Worm (Caenorhabditis elegans): Measurements from ENCODE around the gene apc-17.

Gene apc-17

ce11 chrII:11097154-11097887, 10.6 kb upstream of the apc-17 start, which contains the start of the genes rpl-36.A and nuo-1 (continued):
- TF ChIP-seq F23B12.7 (tag; optimal IDR thresholded peaks at IDR 0.05; ENCODE audit: insufficient read depth) = peak; percentile 91
- no peak for TF ChIP-seq madf-10 (tag; optimal IDR thresholded peaks at IDR 0.05)
- TF ChIP-seq aptf-2 (GFP tag; conservative IDR thresholded peaks at IDR 0.05) = no peak
- TF ChIP-seq athp-1 (tag; optimal IDR thresholded peaks at IDR 0.05) = no peak
- TF ChIP-seq F49E8.2 (tag; optimal IDR thresholded peaks at IDR 0.05; ENCODE audit: insufficient read depth) = peak; percentile 47
- TF ChIP-seq attf-5 (GFP tag; optimal IDR thresholded peaks at IDR 0.05) = peak; percentile 89
- peak; percentile 22 for TF ChIP-seq dpl-1 (GFP tag; optimal IDR thresholded peaks at IDR 0.05)
- TF ChIP-seq snpc-1.1 (tag; optimal IDR thresholded peaks at IDR 0.05; ENCODE audit: insufficient read depth) = peak; percentile 16
- TF ChIP-seq atf-7 (tag; optimal IDR thresholded peaks at IDR 0.05) = no peak
- peak; percentile 27 for TF ChIP-seq lin-40 (tag; optimal IDR thresholded peaks at IDR 0.05)
- TF ChIP-seq F52B5.7 (tag; optimal IDR thresholded peaks at IDR 0.05) = no peak
- no peak for TF ChIP-seq nhr-90 (tag; optimal IDR thresholded peaks at IDR 0.05)
- no peak for TF ChIP-seq lag-1 (GFP tag; IDR thresholded peaks at IDR 0.05)
- TF ChIP-seq hmg-20 (GFP tag; IDR thresholded peaks at IDR 0.05) = no peak
- TF ChIP-seq ceh-27 (GFP tag; optimal IDR thresholded peaks at IDR 0.05) = peak; percentile 45
- peak; percentile 71 for TF ChIP-seq D2030.7 (GFP tag; IDR thresholded peaks at IDR 0.05)
- TF ChIP-seq let-607 (tag; optimal IDR thresholded peaks at IDR 0.05) = no peak
- no peak for TF ChIP-seq cebp-2 (GFP tag; IDR thresholded peaks at IDR 0.05)
- TF ChIP-seq rec-8 (tag; optimal IDR thresholded peaks at IDR 0.05) = no peak
- no peak for TF ChIP-seq ets-4 (GFP tag; optimal IDR thresholded peaks at IDR 0.05)
- TF ChIP-seq Y79H2A.3 (GFP tag; conservative IDR thresholded peaks at IDR 0.05) = no peak
- TF ChIP-seq sptf-2 (GFP tag; optimal IDR thresholded peaks at IDR 0.05) = no peak
- TF ChIP-seq snpc-1.3 (tag; optimal IDR thresholded peaks at IDR 0.05; ENCODE audit: insufficient read depth) = peak; percentile 37
- no peak for TF ChIP-seq ztf-25 (GFP tag; IDR thresholded peaks at IDR 0.05)
- TF ChIP-seq mxl-1 (tag; optimal IDR thresholded peaks at IDR 0.05) = no peak
- no peak for TF ChIP-seq tlf-1 (GFP tag; optimal IDR thresholded peaks at IDR 0.05)
- TF ChIP-seq gei-17 (GFP tag; optimal IDR thresholded peaks at IDR 0.05) = no peak
- peak; percentile 46 for TF ChIP-seq K12H6.12 (tag; optimal IDR thresholded peaks at IDR 0.05)
- no peak for TF ChIP-seq madf-3 (GFP tag; IDR thresholded peaks at IDR 0.05)
- TF ChIP-seq ZK185.1 (tag; optimal IDR thresholded peaks at IDR 0.05; ENCODE audit: poor library complexity, severe bottlenecking) = peak; percentile 50
- TF ChIP-seq efl-1 (GFP tag; optimal IDR thresholded peaks at IDR 0.05) = peak; percentile 13
- TF ChIP-seq ccch-3 (GFP tag; optimal IDR thresholded peaks at IDR 0.05) = no peak
- TF ChIP-seq unc-62 (GFP tag; optimal IDR thresholded peaks at IDR 0.05) = peak; percentile 9
- TF ChIP-seq ceh-91 (GFP tag; IDR thresholded peaks at IDR 0.05) = peak; percentile 65
- TF ChIP-seq ztf-18 (tag; optimal IDR thresholded peaks at IDR 0.05) = peak; percentile 32
- TF ChIP-seq madf-6 (GFP tag; IDR thresholded peaks at IDR 0.05) = peak; percentile 70
- TF ChIP-seq B0019.2 (GFP tag; conservative IDR thresholded peaks at IDR 0.05) = peak; percentile 57
- TF ChIP-seq lir-1 (GFP tag; conservative IDR thresholded peaks at IDR 0.05) = no peak
- no peak for TF ChIP-seq akir-1 (GFP tag; optimal IDR thresholded peaks at IDR 0.05)
- TF ChIP-seq C17E4.6 (GFP tag; IDR thresholded peaks at IDR 0.05) = no peak
- TF ChIP-seq ztf-28 (GFP tag; IDR thresholded peaks at IDR 0.05) = no peak
- TF ChIP-seq Y67H2A.10 (GFP tag; conservative IDR thresholded peaks at IDR 0.05) = no peak
- TF ChIP-seq madf-8 (GFP tag; conservative IDR thresholded peaks at IDR 0.05) = peak; percentile 55
- TF ChIP-seq Y56A3A.18 (GFP tag; IDR thresholded peaks at IDR 0.05) = no peak
- peak; percentile 89 for TF ChIP-seq lsl-1 (GFP tag; optimal IDR thresholded peaks at IDR 0.05)
- TF ChIP-seq lin-35 (GFP tag; optimal IDR thresholded peaks at IDR 0.05) = peak in 1 of 3 experiments; percentile 67

All from whole organism, young adult.